Fruit fly (Drosophila melanogaster): ENCODE data around the gene CG6765.

The CG6765 gene

DNA sequence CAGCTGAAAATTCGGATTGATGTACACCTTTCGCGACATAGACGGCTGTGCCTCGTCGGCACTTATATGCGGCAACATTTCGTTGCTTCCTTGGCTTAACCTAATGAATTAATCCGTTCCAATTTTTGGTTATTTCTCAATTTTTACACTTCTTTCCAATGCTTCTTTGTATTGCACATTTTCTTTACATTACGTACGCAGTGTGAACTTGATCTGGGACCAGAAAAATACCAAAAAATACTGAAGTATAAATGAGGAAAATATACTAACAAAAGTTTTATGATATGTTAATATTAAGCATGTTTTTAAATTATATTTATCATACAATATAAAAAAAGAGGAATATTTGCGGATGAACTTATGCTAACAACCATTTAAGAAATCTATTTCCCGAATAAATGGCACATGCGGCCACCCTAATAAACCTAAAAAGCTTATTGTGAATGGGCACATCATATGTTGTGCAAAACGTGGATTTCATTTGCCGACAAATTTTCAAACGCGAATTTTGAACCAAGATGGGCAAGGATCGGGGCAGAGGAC lies 2.9 kb upstream of the CG6765 start, which contains the start of the genes ZC3H3 and Pus7 (continued):
- TF ChIP-seq CG12219 (GFP tag; optimal IDR thresholded peaks at IDR 0.05) (no peak), tin (GFP tag; optimal IDR thresholded peaks at IDR 0.05) (peak; percentile 27), TFAM (GFP tag; optimal IDR thresholded peaks at IDR 0.05) (no peak), MBD-R2 (GFP tag; IDR thresholded peaks at IDR 0.05) (peak; percentile 65), CG1024 (GFP tag; IDR thresholded peaks at IDR 0.05) (0 out of 2 replicates have a peak, but pooled peaks have one; percentile 15), ken (GFP tag; IDR thresholded peaks at IDR 0.05) (no peak), zfh2 (GFP tag; optimal IDR thresholded peaks at IDR 0.05) (no peak), CG12659 (GFP tag; optimal IDR thresholded peaks at IDR 0.05) (peak; percentile 57), Pdp1 (GFP tag; optimal IDR thresholded peaks at IDR 0.05) (peak in 1 of 2 experiments; percentile 7), CG14710 (tag; optimal IDR thresholded peaks at IDR 0.05) (peak; percentile 59), esg (GFP tag; conservative IDR thresholded peaks at IDR 0.05) (no peak), bigmax (GFP tag; optimal IDR thresholded peaks at IDR 0.05) (no peak), grau (tag; optimal IDR thresholded peaks at IDR 0.05) (peak; percentile 26), E2f2 (GFP tag; IDR thresholded peaks at IDR 0.05) (peak; percentile 66), sens (GFP tag) (peak; percentile 71), Dbx (GFP tag; IDR thresholded peaks at IDR 0.05) (0 out of 3 replicates have a peak, but pooled peaks have one; percentile 41), CG2120 (GFP tag; optimal IDR thresholded peaks at IDR 0.05) (peak; percentile 4), CHES-1-like (GFP tag; optimal IDR thresholded peaks at IDR 0.05) (no peak), hkb (optimal IDR thresholded peaks at IDR 0.05) (no peak), hkb (GFP tag; IDR thresholded peaks at IDR 0.05) (peak; percentile 18; the same call in 1 of the 2 replicates), CG8478 (optimal IDR thresholded peaks at IDR 0.05) (no peak), CG18619 (GFP tag; optimal IDR thresholded peaks at IDR 0.05) (no peak), CG16779 (GFP tag; IDR thresholded peaks at IDR 0.05) (no peak), CG2712 (tag; optimal IDR thresholded peaks at IDR 0.05) (peak; percentile 100), CG10321 (GFP tag; IDR thresholded peaks at IDR 0.05) (no peak), zen (tag; optimal IDR thresholded peaks at IDR 0.05) (no peak), CG12391 (tag; optimal IDR thresholded peaks at IDR 0.05) (peak; percentile 65), CG13424 (tag; optimal IDR thresholded peaks at IDR 0.05) (peak; percentile 37), twi (tag; optimal IDR thresholded peaks at IDR 0.05) (peak; percentile 3), Lhr (GFP tag; optimal IDR thresholded peaks at IDR 0.05) (peak; percentile 6), CG4617 (GFP tag; optimal IDR thresholded peaks at IDR 0.05; ENCODE audit: borderline replicate concordance) (peak; percentile 65), gfzf (GFP tag; optimal IDR thresholded peaks at IDR 0.05) (peak; percentile 64), Hr51 (GFP tag; optimal IDR thresholded peaks at IDR 0.05) (peak in 1 of 2 experiments; percentile 32), Spps (tag; optimal IDR thresholded peaks at IDR 0.05) (peak; percentile 31), Mrtf (GFP tag; IDR thresholded peaks at IDR 0.05) (no peak), crp (GFP tag; optimal IDR thresholded peaks at IDR 0.05) (peak in 1 of 2 experiments; percentile 87)

DNA sequence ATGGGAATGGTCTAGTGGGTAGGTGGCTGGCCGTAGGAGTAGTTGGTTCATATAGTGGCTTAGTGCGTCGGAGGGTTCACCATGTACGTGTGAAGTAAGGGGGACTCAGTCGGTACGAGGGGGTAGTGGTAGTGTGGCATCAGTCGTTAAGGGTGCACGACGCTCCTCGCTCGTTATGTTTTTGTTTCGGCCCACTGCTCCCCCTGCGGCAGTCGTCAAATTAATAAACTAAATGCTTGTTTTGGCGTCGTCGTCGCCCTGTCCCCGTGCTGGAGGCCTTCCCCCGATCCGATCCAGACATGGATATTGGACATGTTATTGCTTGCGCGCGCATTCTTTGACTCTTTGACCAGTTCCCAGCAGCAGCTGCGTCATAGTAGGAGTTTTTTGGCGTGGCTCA lies 691 bp downstream of the CG6765 start:
- TF ChIP-seq bbx (GFP tag; IDR thresholded peaks at IDR 0.05; ENCODE audit: partially characterized antibody) = 0 out of 2 replicates have a peak, but pooled peaks have one; percentile 7
- no peak for TF ChIP-seq cad (GFP tag; optimal IDR thresholded peaks at IDR 0.05)
- TF ChIP-seq ATbp (GFP tag; optimal IDR thresholded peaks at IDR 0.05) = no peak
- TF ChIP-seq Hey (tag; optimal IDR thresholded peaks at IDR 0.05) = peak; percentile 4
- no peak for TF ChIP-seq sqz (GFP tag; optimal IDR thresholded peaks at IDR 0.05)
- TF ChIP-seq Rfx (GFP tag; IDR thresholded peaks at IDR 0.05) = peak; percentile 6; the same call in 1 of the 2 replicates
- TF ChIP-seq Adf1 (GFP tag; IDR thresholded peaks at IDR 0.05) = peak; percentile 16; the same call in 1 of the 2 replicates
- TF ChIP-seq sim (GFP tag; IDR thresholded peaks at IDR 0.05) = 0 out of 2 replicates have a peak, but pooled peaks have one; percentile 12
- peak; percentile 23 for TF ChIP-seq CG6765 (GFP tag; optimal IDR thresholded peaks at IDR 0.05)
- TF ChIP-seq CG10431 (GFP tag; optimal IDR thresholded peaks at IDR 0.05) = peak; percentile 28
- TF ChIP-seq seq (GFP tag; IDR thresholded peaks at IDR 0.05) = 0 out of 2 replicates have a peak, but pooled peaks have one; percentile 31
- TF ChIP-seq dm (GFP tag; optimal IDR thresholded peaks at IDR 0.05) = no peak
- no peak for TF ChIP-seq CG18619 (GFP tag; optimal IDR thresholded peaks at IDR 0.05)
- TF ChIP-seq pzg (GFP tag; optimal IDR thresholded peaks at IDR 0.05) = peak; percentile 7
- no peak; the same call in 1 of the 2 replicates for TF ChIP-seq CG32532 (GFP tag; IDR thresholded peaks at IDR 0.05)
- TF ChIP-seq HLH54F (GFP tag; optimal IDR thresholded peaks at IDR 0.05) = no peak
- no peak for TF ChIP-seq Dip3 (GFP tag; optimal IDR thresholded peaks at IDR 0.05)

Measured in whole organism, embryonic.